Fruit fly (Drosophila melanogaster): Measurements from ENCODE around the gene Pgant6.

Pgant6 gene

dm6 chr3L:2798463-2798993 lies 16.5 kb downstream of the Pgant6 start (continued):
- no peak for TF ChIP-seq CG34376 (GFP tag; optimal IDR thresholded peaks at IDR 0.05)
- no peak for TF ChIP-seq sug (tag; optimal IDR thresholded peaks at IDR 0.05)
- no peak for TF ChIP-seq Trl (optimal IDR thresholded peaks at IDR 0.05)
- TF ChIP-seq Trl (GFP tag; optimal IDR thresholded peaks at IDR 0.05): peak; percentile 42
- peak in 1 of 3 experiments; percentile 28 for TF ChIP-seq Stat92E (GFP tag; optimal IDR thresholded peaks at IDR 0.05)
- TF ChIP-seq CG9932 (GFP tag; IDR thresholded peaks at IDR 0.05): no peak
- no peak for TF ChIP-seq pzg (GFP tag; optimal IDR thresholded peaks at IDR 0.05)
- no peak for TF ChIP-seq chn (GFP tag; optimal IDR thresholded peaks at IDR 0.05)
- no peak for TF ChIP-seq br (optimal IDR thresholded peaks at IDR 0.05)
- TF ChIP-seq CG8924 (tag; optimal IDR thresholded peaks at IDR 0.05): peak; percentile 54
- TF ChIP-seq pfk (GFP tag; optimal IDR thresholded peaks at IDR 0.05): peak; percentile 10
- no peak for TF ChIP-seq tna (GFP tag; IDR thresholded peaks at IDR 0.05; ENCODE audit: partially characterized antibody)
- no peak for TF ChIP-seq crc (GFP tag; optimal IDR thresholded peaks at IDR 0.05)
- no peak; the same call in 1 of the 2 replicates for TF ChIP-seq Nf-YA (GFP tag; IDR thresholded peaks at IDR 0.05)
- TF ChIP-seq prd (optimal IDR thresholded peaks at IDR 0.05): no peak
- no peak; the same call in 2 of the 3 replicates for TF ChIP-seq prd (GFP tag; IDR thresholded peaks at IDR 0.05)
- TF ChIP-seq toy (GFP tag; IDR thresholded peaks at IDR 0.05): 0 out of 2 replicates have a peak, but pooled peaks have one; percentile 29
- no peak for TF ChIP-seq CG16813 (GFP tag; IDR thresholded peaks at IDR 0.05; ENCODE audit: partially characterized antibody)
- TF ChIP-seq abd-A (tag; optimal IDR thresholded peaks at IDR 0.05): no peak
- peak; percentile 8 for TF ChIP-seq CG18476 (GFP tag; optimal IDR thresholded peaks at IDR 0.05)
- no peak for TF ChIP-seq B-H2 (GFP tag; optimal IDR thresholded peaks at IDR 0.05)
- TF ChIP-seq CG7928 (GFP tag; optimal IDR thresholded peaks at IDR 0.05): no peak
- peak; percentile 44; the same call in 1 of the 3 replicates for TF ChIP-seq otp (GFP tag; IDR thresholded peaks at IDR 0.05)
- TF ChIP-seq hbn (GFP tag; IDR thresholded peaks at IDR 0.05; ENCODE audit: partially characterized antibody): no peak
- TF ChIP-seq CG9817 (tag; optimal IDR thresholded peaks at IDR 0.05): no peak
- no peak for TF ChIP-seq CG3847 (GFP tag; IDR thresholded peaks at IDR 0.05)
- no peak for TF ChIP-seq H2.0 (GFP tag; IDR thresholded peaks at IDR 0.05)
- TF ChIP-seq ftz-f1 (GFP tag; optimal IDR thresholded peaks at IDR 0.05): no peak
- peak; percentile 3 for TF ChIP-seq lilli (GFP tag; optimal IDR thresholded peaks at IDR 0.05)
- no peak for TF ChIP-seq CG13894 (tag; optimal IDR thresholded peaks at IDR 0.05)
- TF ChIP-seq hb (GFP tag; IDR thresholded peaks at IDR 0.05; ENCODE audit: partially characterized antibody): no peak
- no peak for TF ChIP-seq bigmax (GFP tag; optimal IDR thresholded peaks at IDR 0.05)
- TF ChIP-seq Nf-YB (GFP tag; optimal IDR thresholded peaks at IDR 0.05): no peak
- no peak for TF ChIP-seq Dref (GFP tag; IDR thresholded peaks at IDR 0.05)
- TF ChIP-seq Dfd (GFP tag; optimal IDR thresholded peaks at IDR 0.05): no peak
- peak; percentile 66 for TF ChIP-seq nerfin-1 (tag; optimal IDR thresholded peaks at IDR 0.05)
- TF ChIP-seq CG15073 (GFP tag; optimal IDR thresholded peaks at IDR 0.05): no peak
- TF ChIP-seq CG17359 (tag; optimal IDR thresholded peaks at IDR 0.05): peak; percentile 72
- no peak for TF ChIP-seq Six4 (GFP tag; optimal IDR thresholded peaks at IDR 0.05)
- TF ChIP-seq CG2678 (tag; optimal IDR thresholded peaks at IDR 0.05): peak; percentile 79
- no peak for TF ChIP-seq gt (GFP tag; IDR thresholded peaks at IDR 0.05)
- TF ChIP-seq tgo (GFP tag; IDR thresholded peaks at IDR 0.05): no peak
- no peak for TF ChIP-seq CG7556 (GFP tag; optimal IDR thresholded peaks at IDR 0.05)
- no peak for TF ChIP-seq CG4730 (GFP tag; IDR thresholded peaks at IDR 0.05)
- TF ChIP-seq Max (GFP tag; optimal IDR thresholded peaks at IDR 0.05): no peak
- no peak; the same call in 1 of the 2 replicates for TF ChIP-seq Xrp1 (GFP tag; IDR thresholded peaks at IDR 0.05)
- TF ChIP-seq lbe (GFP tag; optimal IDR thresholded peaks at IDR 0.05): no peak
- no peak for TF ChIP-seq CG4424 (GFP tag; optimal IDR thresholded peaks at IDR 0.05)
- TF ChIP-seq knrl (GFP tag; IDR thresholded peaks at IDR 0.05; ENCODE audit: partially characterized antibody): no peak
- TF ChIP-seq CG33213 (GFP tag; optimal IDR thresholded peaks at IDR 0.05): no peak
- no peak for TF ChIP-seq CG6854 (GFP tag; optimal IDR thresholded peaks at IDR 0.05)

Data from whole organism, embryonic.